Fruit fly (Drosophila melanogaster): ENCODE data around the gene Syx17.
A peak's percentile ranks its signal among the peaks of the same experiment; 100 is the strongest.

The Syx17 gene

DNA sequence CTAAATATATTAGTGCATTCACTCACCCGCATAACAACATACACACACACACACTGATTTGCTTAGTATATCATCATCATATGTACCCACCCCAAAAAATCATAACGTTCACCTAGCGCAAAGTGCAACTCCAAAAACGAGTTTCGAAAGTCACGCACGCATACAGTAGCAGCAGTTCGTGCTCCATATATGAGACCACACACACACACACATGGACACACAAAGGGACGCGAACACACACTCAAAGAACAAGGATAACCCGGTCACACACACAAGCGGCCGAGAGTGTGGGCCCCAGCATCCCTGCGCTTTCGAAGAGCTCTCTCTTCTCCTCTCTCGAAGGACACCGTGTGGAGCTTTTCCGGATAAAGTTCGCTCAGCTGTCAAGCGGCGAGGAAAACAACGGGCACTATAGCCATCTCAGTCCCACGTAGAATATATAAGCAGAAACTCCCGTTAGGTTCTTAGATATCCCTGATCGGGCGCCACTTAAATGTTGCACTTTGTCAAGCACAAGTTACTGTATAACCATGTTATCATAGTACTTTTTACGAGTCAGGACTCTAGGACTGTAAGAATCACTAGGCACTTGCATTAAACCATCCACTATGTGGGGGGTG lies 27.9 kb downstream of the Syx17 start (continued):
- TF ChIP-seq ewg (GFP tag; optimal IDR thresholded peaks at IDR 0.05) = peak; percentile 34
- 0 out of 4 replicates have a peak, but pooled peaks have one; percentile 12 for TF ChIP-seq chinmo (GFP tag; IDR thresholded peaks at IDR 0.05; ENCODE audit: partially characterized antibody)
- TF ChIP-seq CG3726 (GFP tag; IDR thresholded peaks at IDR 0.05) = 0 out of 3 replicates have a peak, but pooled peaks have one; percentile 29
- TF ChIP-seq scrt (GFP tag; optimal IDR thresholded peaks at IDR 0.05) = peak; percentile 35
- peak; percentile 58 for TF ChIP-seq cg (GFP tag; optimal IDR thresholded peaks at IDR 0.05)
- no peak for TF ChIP-seq trem (tag; optimal IDR thresholded peaks at IDR 0.05)
- TF ChIP-seq hb (GFP tag; IDR thresholded peaks at IDR 0.05; ENCODE audit: partially characterized antibody) = no peak
- no peak for TF ChIP-seq dm (GFP tag; optimal IDR thresholded peaks at IDR 0.05)
- peak; percentile 28 for TF ChIP-seq HLHmδ (GFP tag; optimal IDR thresholded peaks at IDR 0.05)

DNA sequence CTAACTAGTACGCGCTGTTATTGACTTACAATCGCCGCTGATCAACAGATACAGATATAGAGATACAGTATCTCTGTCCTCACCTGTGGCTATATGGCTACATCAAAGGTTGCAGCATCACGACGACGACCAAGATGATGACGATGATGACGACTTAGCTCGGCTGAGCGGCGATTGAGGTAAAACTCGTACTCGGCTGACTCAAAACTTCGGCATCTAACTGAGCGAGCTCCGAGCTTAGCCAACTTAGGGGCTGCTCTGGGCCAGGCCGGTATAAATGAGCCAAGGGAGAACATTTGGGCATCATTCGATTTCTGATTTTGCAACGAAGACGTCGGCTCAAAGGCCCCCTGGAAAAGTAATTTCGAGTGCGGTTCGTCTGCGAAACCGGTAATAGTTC lies 33.1 kb downstream of the Syx17 start, which contains the start of gene CG15021:
Gene CG15021, plus strand, starts transcription at position 301 of the 400 bp plus-strand sequence.
- TF ChIP-seq gem (tag; optimal IDR thresholded peaks at IDR 0.05) (no peak), Hr51 (GFP tag; optimal IDR thresholded peaks at IDR 0.05) (no peak), CG34224 (GFP tag; IDR thresholded peaks at IDR 0.05; ENCODE audit: partially characterized antibody) (0 out of 3 replicates have a peak, but pooled peaks have one; percentile 22), ATbp (GFP tag; optimal IDR thresholded peaks at IDR 0.05) (no peak), CG32532 (GFP tag; IDR thresholded peaks at IDR 0.05) (no peak), Deaf1 (tag; optimal IDR thresholded peaks at IDR 0.05) (peak; percentile 57), sd (tag; optimal IDR thresholded peaks at IDR 0.05) (peak; percentile 12), cas (GFP tag; IDR thresholded peaks at IDR 0.05) (no peak), Vsx1 (GFP tag; optimal IDR thresholded peaks at IDR 0.05) (no peak), vfl (GFP tag; optimal IDR thresholded peaks at IDR 0.05) (no peak), NC2β (GFP tag; optimal IDR thresholded peaks at IDR 0.05) (no peak)

DNA sequence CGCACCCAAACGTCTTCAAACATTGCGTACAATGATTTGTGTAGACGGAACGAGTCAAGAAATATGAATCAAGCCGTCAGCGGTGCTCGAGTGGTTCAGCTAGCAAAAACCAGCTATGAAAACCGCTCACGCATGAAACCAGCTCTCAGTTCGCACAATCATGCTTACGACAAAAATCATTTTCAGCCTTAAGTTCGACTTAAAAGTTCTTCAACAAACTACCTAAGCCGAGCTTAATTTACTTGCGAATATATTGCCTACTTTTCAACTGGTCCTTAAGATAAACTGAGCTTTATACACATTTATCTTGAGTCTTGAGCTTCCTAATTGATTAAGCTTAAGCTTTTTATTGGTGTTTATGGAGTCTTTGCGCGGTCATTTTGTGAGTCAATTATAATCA lies 36.9 kb downstream of the Syx17 start:
- TF ChIP-seq pros (GFP tag; optimal IDR thresholded peaks at IDR 0.05) (peak; percentile 19), CG17186 (GFP tag; optimal IDR thresholded peaks at IDR 0.05) (no peak), CG13287 (GFP tag; IDR thresholded peaks at IDR 0.05; ENCODE audit: partially characterized antibody) (peak; percentile 50), BEAF-32 (GFP tag; optimal IDR thresholded peaks at IDR 0.05) (peak; percentile 13), Rfx (GFP tag; IDR thresholded peaks at IDR 0.05) (peak; percentile 36; the same call in 1 of the 2 replicates), gce (GFP tag; IDR thresholded peaks at IDR 0.05) (no peak), phol (tag; optimal IDR thresholded peaks at IDR 0.05) (no peak), CG7271 (tag; optimal IDR thresholded peaks at IDR 0.05) (no peak), CG9437 (GFP tag; optimal IDR thresholded peaks at IDR 0.05) (peak; percentile 88), CG10543 (GFP tag; optimal IDR thresholded peaks at IDR 0.05) (no peak), Camta (GFP tag; optimal IDR thresholded peaks at IDR 0.05) (no peak), CG6689 (GFP tag; IDR thresholded peaks at IDR 0.05) (no peak), unc-4 (GFP tag; IDR thresholded peaks at IDR 0.05; ENCODE audit: partially characterized antibody) (0 out of 2 replicates have a peak, but pooled peaks have one; percentile 16), sisA (GFP tag; IDR thresholded peaks at IDR 0.05) (no peak), esg (GFP tag; conservative IDR thresholded peaks at IDR 0.05) (no peak), CkIIα-i1 (GFP tag; IDR thresholded peaks at IDR 0.05) (no peak), vvl (GFP tag; IDR thresholded peaks at IDR 0.05) (no peak), zfh1 (GFP tag; IDR thresholded peaks at IDR 0.05) (no peak), her (GFP tag; optimal IDR thresholded peaks at IDR 0.05) (no peak), CG9932 (GFP tag; IDR thresholded peaks at IDR 0.05) (peak; percentile 18; the same call in 1 of the 2 replicates), CG6683 (GFP tag; optimal IDR thresholded peaks at IDR 0.05) (no peak), abd-A (tag; optimal IDR thresholded peaks at IDR 0.05) (peak; percentile 88), CG31388 (GFP tag; optimal IDR thresholded peaks at IDR 0.05) (no peak), pho (GFP tag; optimal IDR thresholded peaks at IDR 0.05) (no peak), HLHmδ (GFP tag; optimal IDR thresholded peaks at IDR 0.05) (no peak), sens (GFP tag) (no peak), CG13123 (GFP tag; optimal IDR thresholded peaks at IDR 0.05) (no peak), CG8765 (GFP tag; IDR thresholded peaks at IDR 0.05) (no peak)
